Worm (Caenorhabditis elegans) whole organism, L4/young adult: Measurements from ENCODE around the gene M01B2.13.

Experiments used
- W03F9.2 ChIP-seq: fragments of 150-350 bp; optimal IDR thresholded peaks from 2 replicates; lab custom pipeline; 2014; ENCODE audit warnings: missing biosample characterization, missing genetic modification characterization
- dao-5 ChIP-seq: sonication (generic microtip); optimal IDR thresholded peaks from 2 replicates; lab custom pipeline; 2016; ENCODE audit warnings: missing genotype, missing genetic modification characterization, moderate library complexity, missing compliant biosample characterization
- him-1 ChIP-seq: sonication (generic microtip); optimal IDR thresholded peaks from 2 replicates; lab custom pipeline; 2016; ENCODE audit warnings: missing genotype, missing genetic modification reagents, missing genetic modification characterization, missing compliant biosample characterization

ce11 chrV:15290995-15291394 is 25.3 kb upstream of the M01B2.13 start, which contains the start of gene cyp-34A2:
- TF ChIP-seq W03F9.2 (no peak), him-1 (no peak), dao-5 (no peak)
